Worm (Caenorhabditis elegans) whole organism, L3 larva: ENCODE measurements around the gene C56C10.6.

Source experiments
- ZK546.5 ChIP-seq: sonication (generic microtip); optimal IDR thresholded peaks from 2 replicates; lab custom pipeline; 2017; ENCODE audit warnings: missing biosample characterization, missing genetic modification characterization
- ama-1 ChIP-seq: fragments of 150-350 bp; optimal IDR thresholded peaks from 2 replicates; lab custom pipeline; 2018
- ceh-16 ChIP-seq: sonication (generic microtip); optimal IDR thresholded peaks from 2 replicates; lab custom pipeline; 2017; ENCODE audit warnings: missing biosample characterization, missing genetic modification characterization
- ceh-28 ChIP-seq: fragments of 150-350 bp; optimal IDR thresholded peaks from 2 replicates; lab custom pipeline; 2014; ENCODE audit warnings: missing biosample characterization, missing genetic modification reagents, missing genetic modification characterization
- daf-12 ChIP-seq: fragments of 150-350 bp; optimal IDR thresholded peaks from 2 replicates; lab custom pipeline; 2014; ENCODE audit warnings: missing biosample characterization, missing genetic modification reagents, missing genetic modification characterization
- egl-27 ChIP-seq: sonication (generic microtip); optimal IDR thresholded peaks from 4 replicates; lab custom pipeline; 2017; ENCODE audit warnings: missing biosample characterization, missing genetic modification reagents, missing genetic modification characterization
- nhr-11 ChIP-seq: fragments of 150-350 bp; optimal IDR thresholded peaks from 2 replicates; lab custom pipeline; 2014; ENCODE audit warnings: missing biosample characterization, missing genetic modification characterization
- nhr-12 ChIP-seq: fragments of 150-350 bp; optimal IDR thresholded peaks from 2 replicates; lab custom pipeline; 2014; ENCODE audit warnings: missing biosample characterization, missing genetic modification characterization
- nhr-28 ChIP-seq: fragments of 150-350 bp; optimal IDR thresholded peaks from 2 replicates; lab custom pipeline; 2014; ENCODE audit warnings: missing biosample characterization, missing genetic modification characterization
- zag-1 ChIP-seq: fragments of 150-350 bp; optimal IDR thresholded peaks from 2 replicates; lab custom pipeline; 2014; ENCODE audit warnings: missing biosample characterization, missing genetic modification characterization
- ztf-4 ChIP-seq: fragments of 150-350 bp; optimal IDR thresholded peaks from 2 replicates; lab custom pipeline; 2014; ENCODE audit warnings: missing biosample characterization, missing genetic modification characterization

DNA sequence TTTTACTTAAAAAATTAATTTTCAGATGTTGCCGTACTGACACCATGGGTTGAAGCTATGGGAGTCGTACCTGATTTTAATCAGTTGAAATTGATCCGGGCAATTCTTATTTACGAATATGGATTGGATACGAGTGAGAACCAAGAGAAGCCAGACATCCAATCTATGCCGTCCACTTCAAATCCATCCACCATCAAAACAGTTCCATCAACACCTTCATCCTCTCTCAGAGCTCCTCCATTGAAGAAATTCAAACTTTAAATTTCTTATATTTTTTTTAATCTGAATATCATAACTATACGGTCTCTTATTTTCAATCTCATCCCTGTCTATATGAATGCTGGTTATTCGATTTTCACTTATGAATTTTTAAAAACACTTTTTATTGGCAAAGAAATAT lies 22.2 kb downstream of the C56C10.6 start:
- TF ChIP-seq egl-27 (tag; lab: Kevin White, UChicago) (no peak), ceh-28 (tag; lab: Kevin White, UChicago) (no peak), nhr-28 (no peak), daf-12 (tag; lab: Kevin White, UChicago) (no peak), nhr-11 (no peak), ceh-16 (tag; lab: Kevin White, UChicago) (no peak), ama-1 (lab: Kevin White, UChicago) (peak; percentile 43), ZK546.5 (no peak), nhr-12 (tag; lab: Kevin White, UChicago) (no peak), zag-1 (tag; lab: Kevin White, UChicago) (no peak), ztf-4 (tag; lab: Kevin White, UChicago) (no peak)
